Worm (Caenorhabditis elegans): Measurements from ENCODE around the gene mfn-1.
A peak's percentile ranks its signal among the peaks of the same experiment; 100 is the strongest.

Gene mfn-1

DNA sequence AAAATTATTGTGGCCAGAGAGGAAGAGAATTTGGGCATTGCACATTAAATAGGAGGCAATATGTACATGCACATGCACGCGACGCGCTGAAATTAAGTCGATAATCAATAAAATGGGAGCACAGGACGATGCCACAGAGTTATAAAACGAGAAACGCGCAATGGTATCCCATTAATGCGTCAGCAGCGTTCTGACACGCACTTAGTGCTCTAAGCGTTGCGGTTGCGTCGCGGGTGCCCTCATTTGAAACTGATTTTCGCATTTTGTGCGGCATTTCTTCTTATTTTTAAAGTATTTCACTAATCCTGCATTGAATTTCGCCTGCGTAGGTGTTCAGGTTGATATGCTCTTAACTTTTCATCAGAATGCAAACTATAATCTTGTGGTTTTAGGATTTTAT lies 18.8 kb downstream of the mfn-1 start, which contains the start of gene rsp-1 (continued):
- TF ChIP-seq lsy-2 (tag; optimal IDR thresholded peaks at IDR 0.05) (peak; percentile 74 to 94), hlh-30 (tag; optimal IDR thresholded peaks at IDR 0.05; ENCODE audit: insufficient read depth) (peak; percentile 85), egl-27 (tag; optimal IDR thresholded peaks at IDR 0.05) (no peak), Y48G9A.11 (GFP tag; IDR thresholded peaks at IDR 0.05) (no peak), zfp-3 (GFP tag; conservative IDR thresholded peaks at IDR 0.05) (peak; percentile 79; the same call in 1 of the 2 replicates), daf-8 (GFP tag; IDR thresholded peaks at IDR 0.05) (no peak), lin-39 (tag; optimal IDR thresholded peaks at IDR 0.05) (no peak), madf-9 (GFP tag; conservative IDR thresholded peaks at IDR 0.05) (peak; percentile 75; the same call in 1 of the 2 replicates), nhr-6 (tag; optimal IDR thresholded peaks at IDR 0.05) (peak; percentile 93), unc-62 (GFP tag; optimal IDR thresholded peaks at IDR 0.05 in 1 of 2) (peak in 1 of 2 experiments; percentile 99), unc-62 (tag; optimal IDR thresholded peaks at IDR 0.05) (no peak), tra-1 (GFP tag; IDR thresholded peaks at IDR 0.05) (peak; percentile 81), lin-1 (GFP tag; IDR thresholded peaks at IDR 0.05) (peak; percentile 80), dmd-6 (GFP tag; IDR thresholded peaks at IDR 0.05) (peak; percentile 87), ztf-7 (tag; optimal IDR thresholded peaks at IDR 0.05) (peak; percentile 23)

DNA sequence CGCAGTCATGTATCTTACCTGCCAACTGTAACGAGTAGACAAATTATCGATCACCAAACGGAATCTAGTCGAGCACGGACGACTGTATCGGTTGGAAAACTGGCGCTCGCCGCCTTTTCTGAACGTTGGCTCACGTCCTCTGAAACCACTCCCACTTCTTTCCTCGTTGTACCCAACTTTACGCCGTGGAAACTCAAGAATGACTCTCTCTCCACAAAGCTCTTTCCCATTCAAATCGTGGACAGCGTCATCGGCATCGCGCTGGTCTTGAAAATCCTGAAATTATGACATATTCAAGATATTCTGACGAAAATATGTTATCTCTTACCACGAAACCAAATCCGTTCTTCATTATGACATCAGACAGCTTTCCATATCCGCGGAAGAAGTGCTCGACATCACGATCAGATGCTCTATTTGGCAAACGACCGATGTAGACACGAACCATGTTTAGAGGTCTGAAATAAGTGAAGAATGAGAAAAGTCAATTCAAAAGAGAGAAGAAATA lies 19.3 kb downstream of the mfn-1 start, which contains the start of gene rsp-2:
rsp-2 (minus strand) TSS at position 458 of the 508 bp plus-strand sequence.
- TF ChIP-seq spr-3 (GFP tag; optimal IDR thresholded peaks at IDR 0.05): no peak
- TF ChIP-seq aha-1 (tag): peak; percentile 93
- TF ChIP-seq egl-43 (GFP tag; IDR thresholded peaks at IDR 0.05): 0 out of 2 replicates have a peak, but pooled peaks have one; percentile 5
- TF ChIP-seq unc-62 (GFP tag; optimal IDR thresholded peaks at IDR 0.05 in 1 of 2): peak in 1 of 2 experiments; percentile 28
- TF ChIP-seq unc-62 (tag; optimal IDR thresholded peaks at IDR 0.05): no peak

DNA sequence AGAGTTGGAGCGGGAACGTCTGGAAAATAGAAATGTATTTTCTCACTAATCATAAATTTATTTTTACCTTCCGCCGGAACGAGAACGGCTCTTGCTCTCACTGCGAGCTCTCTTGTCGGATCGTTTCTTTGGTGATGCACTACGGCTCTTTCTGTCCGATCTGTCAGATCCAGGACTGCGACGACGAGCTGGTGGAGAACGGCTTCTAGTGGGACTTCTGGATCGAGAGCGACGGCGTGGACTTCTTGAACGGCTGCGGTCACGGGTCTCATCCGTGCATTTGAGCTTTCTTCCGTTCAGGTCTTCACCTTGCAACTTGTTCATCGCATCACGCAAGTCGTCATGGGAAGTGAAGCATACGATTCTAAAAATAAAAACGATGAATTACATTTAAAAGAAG lies 20.1 kb downstream of the mfn-1 start:
- TF ChIP-seq unc-130 (GFP tag; optimal IDR thresholded peaks at IDR 0.05) (no peak), egl-43 (GFP tag; IDR thresholded peaks at IDR 0.05) (0 out of 2 replicates have a peak, but pooled peaks have one; percentile 43), set-16 (GFP tag; IDR thresholded peaks at IDR 0.05) (peak; percentile 74)

DNA sequence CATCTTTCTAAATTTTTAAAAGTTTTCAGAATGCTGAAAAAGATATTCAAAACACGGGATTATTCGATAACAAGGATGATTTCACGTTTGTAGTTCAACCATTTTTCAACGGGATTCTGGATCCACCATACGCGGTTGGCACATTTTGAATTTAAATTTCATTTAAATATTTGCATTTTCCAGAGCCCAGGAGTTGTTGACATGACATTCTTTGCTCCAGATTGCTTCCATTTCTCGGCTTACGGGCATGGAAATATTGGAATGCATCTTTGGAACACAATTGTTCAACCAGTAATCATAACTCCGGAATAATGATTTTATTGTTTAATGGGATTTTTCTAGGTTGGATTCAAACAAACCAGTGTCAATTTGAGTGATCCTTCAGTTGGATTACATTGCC lies 20.9 kb downstream of the mfn-1 start:
- TF ChIP-seq hlh-11 (tag; optimal IDR thresholded peaks at IDR 0.05): no peak
- TF ChIP-seq mxl-2 (GFP tag; conservative IDR thresholded peaks at IDR 0.05): no peak
- peak; percentile 4 for TF ChIP-seq aha-1 (tag)
- no peak for TF ChIP-seq cey-2 (tag; optimal IDR thresholded peaks at IDR 0.05; ENCODE audit: borderline replicate concordance, insufficient read depth)
- peak in 1 of 2 experiments; percentile 94 for TF ChIP-seq unc-62 (GFP tag; optimal IDR thresholded peaks at IDR 0.05 in 1 of 2)
- TF ChIP-seq unc-62 (tag; optimal IDR thresholded peaks at IDR 0.05): no peak
- TF ChIP-seq spr-3 (GFP tag; optimal IDR thresholded peaks at IDR 0.05): no peak

DNA sequence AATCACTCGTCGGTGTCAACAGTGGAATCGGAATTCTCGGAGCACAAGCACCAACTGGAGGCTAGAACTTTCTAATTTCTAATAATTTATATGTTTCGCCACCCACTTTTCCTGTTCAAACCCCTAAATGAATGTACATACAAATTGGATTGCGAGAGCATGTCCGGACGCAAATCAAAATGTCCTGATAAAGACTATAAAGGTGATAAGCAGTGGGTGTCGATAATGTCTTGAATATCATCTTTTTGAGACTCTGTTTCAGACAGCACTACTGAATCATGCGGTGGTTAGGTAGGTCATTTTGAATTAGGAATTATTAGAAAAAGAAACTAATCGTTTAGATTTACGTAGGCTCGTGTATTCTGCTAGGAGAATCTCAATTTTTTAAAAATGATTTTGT lies 23.1 kb downstream of the mfn-1 start, which contains the start of gene W02B12.1:
W02B12.1 (plus strand) TSS at position 269 of the 400 bp plus-strand sequence.
- TF ChIP-seq pqm-1 (tag; optimal IDR thresholded peaks at IDR 0.05): peak; percentile 78
- peak; percentile 30; the same call in 1 of the 2 replicates for TF ChIP-seq dmd-6 (GFP tag; IDR thresholded peaks at IDR 0.05)
- peak; percentile 70 for TF ChIP-seq aha-1 (tag)
- peak; percentile 6 for TF ChIP-seq mxl-3 (GFP tag; optimal IDR thresholded peaks at IDR 0.05)
- peak; percentile 38 for TF ChIP-seq nhr-28 (tag; optimal IDR thresholded peaks at IDR 0.05)
- no peak for TF ChIP-seq ctbp-1 (GFP tag; IDR thresholded peaks at IDR 0.05)
- peak; percentile 40 for TF ChIP-seq hlh-11 (tag; optimal IDR thresholded peaks at IDR 0.05)
- TF ChIP-seq nhr-102 (tag; optimal IDR thresholded peaks at IDR 0.05): no peak
- peak; percentile 41 for TF ChIP-seq dve-1 (tag; optimal IDR thresholded peaks at IDR 0.05; ENCODE audit: insufficient read depth)
- TF ChIP-seq ceh-62 (tag; optimal IDR thresholded peaks at IDR 0.05): no peak

DNA sequence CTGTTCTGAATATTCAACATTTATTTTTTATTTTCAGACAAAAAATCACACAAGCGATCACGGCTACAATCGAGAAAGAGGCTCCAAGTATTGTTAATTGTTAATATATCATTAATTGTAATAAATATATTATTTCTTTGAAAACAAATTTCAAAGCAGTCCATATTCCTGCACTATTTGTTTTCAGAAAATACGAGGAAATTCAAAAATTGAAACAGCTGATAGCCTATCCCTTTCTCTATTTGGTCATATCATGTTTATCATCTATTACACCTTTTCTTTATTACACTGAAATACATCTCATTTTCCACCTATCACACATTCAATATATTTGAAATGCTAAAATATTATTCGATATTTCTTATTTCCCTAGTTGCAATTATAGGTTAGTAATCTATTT lies 26.8 kb downstream of the mfn-1 start, which contains the start of gene W02B12.13:
W02B12.13 (plus strand) TSS at position 301 of the 400 bp plus-strand sequence.
- no peak for TF ChIP-seq hlh-11 (tag; optimal IDR thresholded peaks at IDR 0.05)
- no peak for TF ChIP-seq nhr-42 (GFP tag; IDR thresholded peaks at IDR 0.05)
- TF ChIP-seq hmg-1.1 (GFP tag; IDR thresholded peaks at IDR 0.05): no peak
- no peak for TF ChIP-seq dve-1 (tag; optimal IDR thresholded peaks at IDR 0.05; ENCODE audit: insufficient read depth)
- TF ChIP-seq tra-1 (GFP tag; IDR thresholded peaks at IDR 0.05): no peak
- TF ChIP-seq spr-1 (tag; optimal IDR thresholded peaks at IDR 0.05): no peak
- no peak for TF ChIP-seq jun-1 (tag; optimal IDR thresholded peaks at IDR 0.05)
- no peak for TF ChIP-seq tag-97 (GFP tag; IDR thresholded peaks at IDR 0.05)
- no peak for TF ChIP-seq rbr-2 (tag; optimal IDR thresholded peaks at IDR 0.05)
- TF ChIP-seq T26A8.4 (GFP tag; IDR thresholded peaks at IDR 0.05): no peak
- TF ChIP-seq mxl-2 (GFP tag; conservative IDR thresholded peaks at IDR 0.05): no peak
- no peak for TF ChIP-seq nhr-111 (GFP tag; optimal IDR thresholded peaks at IDR 0.05)
- no peak for TF ChIP-seq nhr-76 (tag; optimal IDR thresholded peaks at IDR 0.05)
- no peak for TF ChIP-seq nhr-25 (tag; optimal IDR thresholded peaks at IDR 0.05; ENCODE audit: borderline replicate concordance, insufficient read depth)
- TF ChIP-seq aha-1 (tag): no peak
